Worm (Caenorhabditis elegans): ENCODE measurements around the gene ZK892.4.

ce11 chrII:10012490-10012889 lies 6.1 kb downstream of the ZK892.4 start:
- TF ChIP-seq W03F9.2 (tag; optimal IDR thresholded peaks at IDR 0.05): no peak
- no peak for TF ChIP-seq him-1 (tag; optimal IDR thresholded peaks at IDR 0.05)

Data from whole organism, L4/young adult.